Worm (Caenorhabditis elegans) whole organism, L1 larva: ENCODE results near the gene fmo-4.

Source experiments
- C04F5.9 ChIP-seq: sonication (generic microtip); optimal IDR thresholded peaks from 2 replicates; lab custom pipeline; 2016; ENCODE audit warnings: missing genetic modification characterization, missing compliant biosample characterization
- F16B12.6 ChIP-seq: fragments of 150-350 bp; optimal IDR thresholded peaks from 2 replicates; lab custom pipeline; 2014; ENCODE audit warnings: missing biosample characterization, missing genetic modification characterization
- alr-1 ChIP-seq: fragments of 200-800 bp; sonication (Bioruptor generic); optimal IDR thresholded peaks from 2 replicates; lab custom pipeline; 2018; ENCODE audit warnings: borderline replicate concordance, mild to moderate bottlenecking, missing genetic modification characterization, missing compliant biosample characterization
- ceh-82 ChIP-seq, 3 experiments: fragments of 150-350 bp in 1 of 3; sonication (generic microtip) in 2 of 3; optimal IDR thresholded peaks; 2 replicates each; lab custom pipeline; 2014 to 2017; ENCODE audit warnings: missing biosample characterization in 3 of 3, missing genetic modification characterization in 3 of 3
- ceh-90 ChIP-seq: sonication (generic microtip); optimal IDR thresholded peaks from 2 replicates; lab custom pipeline; 2016; ENCODE audit warnings: missing genetic modification characterization, missing compliant biosample characterization
- dpl-1 ChIP-seq, 3 experiments: fragments of 150-350 bp in 2 of 3; sonication (generic microtip) in 1 of 3; optimal IDR thresholded peaks; 2 replicates each; lab custom pipeline; 2014 to 2017; ENCODE audit warnings: missing biosample characterization in 3 of 3, missing genetic modification characterization in 3 of 3, missing genetic modification reagents in 3 of 3
- efl-1 ChIP-seq, 4 experiments: fragments of 150-350 bp; optimal IDR thresholded peaks in 3 of 4; peaks in 1 of 4; 1 replicate in 1 of 4; 2 replicates in 3 of 4; lab custom pipeline; 2014; ENCODE audit warnings: missing biosample characterization in 2 of 4, missing genetic modification characterization in 2 of 4, missing genetic modification reagents in 2 of 4
- egl-27 ChIP-seq, 2 experiments: fragments of 150-350 bp in 1 of 2; sonication (generic microtip); optimal IDR thresholded peaks; 3 replicates each; lab custom pipeline; 2017 to 2018; ENCODE audit warnings: missing biosample characterization in 2 of 2, missing genetic modification characterization in 2 of 2, missing genetic modification reagents in 2 of 2
- elt-2 ChIP-seq: sonication (generic microtip); optimal IDR thresholded peaks from 2 replicates; lab custom pipeline; 2016; ENCODE audit warnings: missing genetic modification characterization, mild to moderate bottlenecking, inconsistent platforms, missing compliant biosample characterization, missing genetic modification reagents
- fkh-8 ChIP-seq: sonication (generic microtip); optimal IDR thresholded peaks from 2 replicates; lab custom pipeline; 2016; ENCODE audit warnings: mild to moderate bottlenecking, missing genetic modification characterization, missing compliant biosample characterization
- grh-1 ChIP-seq: fragments of 200-800 bp; sonication (Bioruptor generic); IDR thresholded peaks from 2 replicates; pipeline ENCODE4 v1.3.6; 2022; ENCODE audit warnings: missing genetic modification reagents, missing genetic modification characterization, missing compliant biosample characterization
- hlh-4 ChIP-seq: sonication (generic microtip); optimal IDR thresholded peaks from 2 replicates; lab custom pipeline; 2016; ENCODE audit warnings: mild to moderate bottlenecking, missing genetic modification characterization, missing compliant biosample characterization
- jun-1 ChIP-seq: fragments of 150-350 bp; optimal IDR thresholded peaks from 2 replicates; lab custom pipeline; 2014; ENCODE audit warnings: missing biosample characterization, missing genetic modification reagents, missing genetic modification characterization
- lin-13 ChIP-seq: fragments of 150-350 bp; optimal IDR thresholded peaks from 2 replicates; lab custom pipeline; 2014; ENCODE audit warnings: missing biosample characterization, missing genetic modification reagents, missing genetic modification characterization
- lsy-2 ChIP-seq, 2 experiments: fragments of 150-350 bp; optimal IDR thresholded peaks; 2 replicates each; lab custom pipeline; 2014; ENCODE audit warnings: missing biosample characterization in 2 of 2, missing genetic modification characterization in 2 of 2
- mep-1 ChIP-seq: fragments of 150-350 bp; optimal IDR thresholded peaks from 2 replicates; lab custom pipeline; 2014; ENCODE audit warnings: missing biosample characterization, missing genetic modification characterization
- nhr-11 ChIP-seq: fragments of 150-350 bp; optimal IDR thresholded peaks from 2 replicates; lab custom pipeline; 2014; ENCODE audit warnings: missing biosample characterization, missing genetic modification characterization
- nhr-12 ChIP-seq: sonication (generic microtip); optimal IDR thresholded peaks from 2 replicates; lab custom pipeline; 2017; ENCODE audit warnings: missing biosample characterization, missing genetic modification characterization
- nhr-19 ChIP-seq: fragments of 200-800 bp; sonication (Bioruptor generic); conservative IDR thresholded peaks from 2 replicates; pipeline ENCODE4 v1.3.6; 2022; ENCODE audit warnings: missing genetic modification characterization, missing compliant biosample characterization
- nhr-237 ChIP-seq: fragments of 150-350 bp; optimal IDR thresholded peaks from 2 replicates; lab custom pipeline; 2014; ENCODE audit warnings: missing biosample characterization, missing genetic modification characterization
- nhr-47 ChIP-seq: sonication (generic microtip); optimal IDR thresholded peaks from 2 replicates; lab custom pipeline; 2016; ENCODE audit warnings: mild to moderate bottlenecking, missing genetic modification characterization, moderate library complexity, missing compliant biosample characterization
- nhr-84 ChIP-seq: sonication (generic microtip); optimal IDR thresholded peaks from 2 replicates; lab custom pipeline; 2017; ENCODE audit warnings: missing biosample characterization, missing genetic modification characterization
- nhr-90 ChIP-seq: sonication (generic microtip); optimal IDR thresholded peaks from 2 replicates; lab custom pipeline; 2016; ENCODE audit warnings: mild to moderate bottlenecking, missing genetic modification characterization, missing compliant biosample characterization; ENCODE audit not compliant: poor library complexity
- pax-3 ChIP-seq: fragments of 200-800 bp; sonication (Bioruptor generic); optimal IDR thresholded peaks from 2 replicates; lab custom pipeline; 2018; ENCODE audit warnings: mild to moderate bottlenecking, missing genetic modification characterization, moderate library complexity, missing compliant biosample characterization
- skn-1 ChIP-seq: fragments of 150-350 bp; optimal IDR thresholded peaks from 2 replicates; lab custom pipeline; 2014; ENCODE audit warnings: missing biosample characterization, missing genetic modification characterization
- snpc-4 ChIP-seq: fragments of 150-350 bp; optimal IDR thresholded peaks from 2 replicates; lab custom pipeline; 2014; ENCODE audit warnings: missing biosample characterization, missing genetic modification characterization
- snu-23 ChIP-seq: sonication (generic microtip); optimal IDR thresholded peaks from 2 replicates; lab custom pipeline; 2016; ENCODE audit warnings: missing genetic modification characterization, missing compliant biosample characterization
- sptf-1 ChIP-seq: fragments of 150-350 bp; optimal IDR thresholded peaks from 2 replicates; lab custom pipeline; 2014; ENCODE audit warnings: missing biosample characterization, missing genetic modification characterization
- swsn-7 ChIP-seq: sonication (generic microtip); optimal IDR thresholded peaks from 2 replicates; lab custom pipeline; 2016; ENCODE audit warnings: missing genetic modification characterization, missing compliant biosample characterization
- unc-130 ChIP-seq: fragments of 150-350 bp; optimal IDR thresholded peaks from 2 replicates; lab custom pipeline; 2017; ENCODE audit warnings: missing biosample characterization, missing genetic modification characterization, inconsistent platforms
- unc-86 ChIP-seq: sonication (generic microtip); optimal IDR thresholded peaks from 2 replicates; lab custom pipeline; 2016; ENCODE audit warnings: missing genetic modification characterization, missing compliant biosample characterization
- ztf-4 ChIP-seq: fragments of 150-350 bp; optimal IDR thresholded peaks from 2 replicates; lab custom pipeline; 2014; ENCODE audit warnings: missing biosample characterization, missing genetic modification characterization

Gene fmo-4

DNA sequence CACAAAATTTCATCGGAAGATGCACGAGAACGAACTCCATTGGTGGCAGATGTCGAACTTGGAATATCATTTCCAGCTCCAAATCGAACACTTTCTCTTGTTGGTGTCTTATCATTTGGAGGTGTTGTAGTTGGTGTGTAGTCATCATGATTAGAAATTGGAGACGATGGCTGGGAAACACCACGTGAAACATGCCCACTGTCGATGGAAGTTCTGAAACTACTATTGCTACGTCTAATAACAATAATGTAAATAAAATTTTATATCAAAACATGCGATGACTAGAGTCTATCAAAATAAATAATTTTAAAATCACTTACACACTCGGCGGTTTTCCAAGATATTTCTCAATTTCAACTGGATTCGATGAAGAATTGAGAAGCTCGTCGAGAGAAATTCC is 45.8 kb upstream of the fmo-4 start:
- TF ChIP-seq fkh-8 (tag; lab: Kevin White, UChicago) (no peak), ceh-90 (tag; lab: Kevin White, UChicago) (no peak), egl-27 (tag; optimal IDR thresholded peaks at IDR 0.05; lab: Kevin White, UChicago) (no peak), alr-1 (tag; lab: Kevin White, UChicago) (no peak), pax-3 (no peak), lsy-2 (tag; optimal IDR thresholded peaks at IDR 0.05; lab: Kevin White, UChicago) (no peak), snu-23 (GFP tag; lab: Kevin White, UChicago) (no peak), C04F5.9 (tag; lab: Kevin White, UChicago) (no peak)

DNA sequence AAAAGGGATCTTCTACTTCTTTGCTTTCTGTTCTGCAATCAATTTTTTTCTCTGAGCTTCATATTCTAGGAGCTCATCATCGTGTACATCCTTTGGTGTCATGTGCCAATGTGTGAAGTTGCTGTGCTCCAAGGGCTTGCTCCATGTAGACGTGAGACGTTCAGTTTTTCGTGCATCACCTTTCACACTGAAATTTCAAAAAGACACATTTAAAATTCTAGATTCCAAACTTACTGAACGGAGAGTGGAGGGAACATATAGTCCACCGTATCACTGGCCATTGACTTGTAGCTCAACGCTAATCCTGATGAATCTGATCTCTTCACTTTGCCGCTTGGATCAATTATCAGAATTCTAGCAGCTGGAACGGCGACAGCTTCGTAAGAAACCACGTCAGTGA is 44.3 kb upstream of the fmo-4 start:
- no peak for TF ChIP-seq lsy-2 (tag; optimal IDR thresholded peaks at IDR 0.05; lab: Kevin White, UChicago)
- TF ChIP-seq elt-2 (tag; lab: Kevin White, UChicago): no peak
- TF ChIP-seq mep-1: no peak
- no peak for TF ChIP-seq nhr-12 (tag; lab: Kevin White, UChicago)
- TF ChIP-seq lin-13 (GFP tag; lab: Kevin White, UChicago): no peak
- TF ChIP-seq snu-23 (GFP tag; lab: Kevin White, UChicago): no peak
- TF ChIP-seq unc-86: no peak
- TF ChIP-seq hlh-4 (tag; lab: Kevin White, UChicago): no peak
- no peak for TF ChIP-seq nhr-84 (tag; lab: Kevin White, UChicago)

DNA sequence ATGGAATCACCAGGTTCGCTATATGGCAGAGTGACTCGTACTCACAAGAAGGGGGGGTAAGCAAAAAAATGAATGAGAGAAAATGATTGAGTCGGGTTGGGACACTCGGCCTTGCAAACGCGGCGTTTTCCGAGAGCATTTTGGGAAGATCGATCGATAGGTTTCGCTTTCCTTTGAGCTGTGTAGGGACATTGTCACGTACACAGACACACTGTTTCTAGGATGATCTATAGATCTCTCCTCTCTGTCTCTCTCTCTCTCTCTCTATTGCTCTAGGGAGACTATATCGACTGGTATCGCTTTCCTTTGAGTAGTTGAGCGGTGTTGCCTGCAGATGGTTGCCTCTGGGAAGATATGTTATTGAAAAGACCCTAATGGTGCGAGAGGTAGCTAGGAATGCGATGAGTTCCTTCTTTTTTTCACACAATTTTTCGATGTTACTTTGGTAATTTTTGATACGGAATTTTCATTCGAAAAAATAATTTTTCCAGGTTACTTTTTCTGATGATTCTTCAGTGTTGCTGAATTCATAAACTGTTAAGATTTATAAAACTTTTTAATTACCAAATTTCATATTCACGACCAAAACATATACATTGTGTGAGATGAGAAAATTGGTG is 43.3 kb upstream of the fmo-4 start, which contains the start of gene H37A05.4:
TSS of gene H37A05.4 (minus strand) at position 51 of the 620 bp plus-strand sequence.
- TF ChIP-seq nhr-90 (tag; lab: Kevin White, UChicago) (peak; percentile 33), nhr-47 (tag; lab: Kevin White, UChicago) (no peak), efl-1 (optimal IDR thresholded peaks at IDR 0.05; lab: Kevin White, UChicago) (peak in 1 of 2 experiments; percentile 16), efl-1 (GFP tag; optimal IDR thresholded peaks at IDR 0.05 in 1 of 2; lab: Kevin White, UChicago) (peak in 1 of 2 experiments; percentile 91), nhr-11 (tag; lab: Kevin White, UChicago) (no peak), snpc-4 (tag; lab: Kevin White, UChicago) (no peak), grh-1 (GFP tag; lab: Robert Waterston, UW) (no peak), pax-3 (peak; percentile 20), ztf-4 (tag; lab: Kevin White, UChicago) (peak; percentile 29)
- TF ChIP-seq, all 84 proteins: peak for 4

DNA sequence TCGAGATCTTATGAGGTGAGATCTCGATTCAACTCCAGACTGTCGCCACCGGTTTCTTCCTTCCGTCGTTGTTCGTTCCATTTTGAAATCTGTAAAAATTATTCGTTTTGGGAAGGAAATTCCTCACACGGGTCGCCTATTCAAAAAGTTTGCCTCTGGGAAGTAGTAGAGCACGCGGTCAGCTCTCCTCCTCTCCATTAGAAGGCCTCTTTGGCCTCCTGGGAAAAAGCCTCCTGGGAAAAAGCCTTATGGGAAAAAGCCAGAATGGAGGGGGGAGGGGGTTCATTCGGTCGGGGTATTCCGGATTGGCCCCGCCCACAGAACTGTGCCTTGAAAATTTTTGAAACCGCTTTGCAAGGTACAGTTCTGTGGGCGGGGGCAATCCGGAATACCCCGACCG is 41.1 kb upstream of the fmo-4 start:
- no peak for TF ChIP-seq swsn-7
- TF ChIP-seq snu-23 (GFP tag; lab: Kevin White, UChicago): no peak
- TF ChIP-seq nhr-19 (GFP tag; lab: Robert Waterston, UW): no peak
- no peak for TF ChIP-seq sptf-1
- TF ChIP-seq nhr-84 (tag; lab: Kevin White, UChicago): no peak
- TF ChIP-seq, all 84 proteins: peak for 0

DNA sequence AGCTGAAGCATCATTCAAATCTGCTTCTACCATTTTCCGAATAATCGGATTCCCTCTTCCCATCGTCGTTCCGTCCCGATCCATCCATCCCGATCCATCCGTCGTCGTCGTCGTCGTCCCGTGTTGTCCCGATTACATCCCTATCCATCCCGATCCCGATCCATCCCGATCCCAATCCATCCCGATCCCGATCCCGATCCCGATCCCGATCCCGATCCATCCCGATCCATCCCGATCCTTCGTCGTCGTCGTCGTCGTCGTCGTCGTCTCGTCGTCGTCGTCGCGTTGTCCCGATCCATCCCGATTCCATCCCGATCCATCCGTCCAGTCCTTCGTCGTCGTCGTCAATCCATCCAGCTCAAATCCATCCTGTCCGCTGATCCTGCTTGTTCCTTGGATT is 40.7 kb upstream of the fmo-4 start:
- TF ChIP-seq skn-1 (tag; lab: Kevin White, UChicago) (no peak), ceh-82 (tag; optimal IDR thresholded peaks at IDR 0.05; lab: Kevin White, UChicago) (no peak), mep-1 (no peak), dpl-1 (GFP tag; optimal IDR thresholded peaks at IDR 0.05; lab: Kevin White, UChicago) (no peak), nhr-237 (no peak), unc-130 (tag; lab: Kevin White, UChicago) (no peak), pax-3 (no peak), snpc-4 (tag; lab: Kevin White, UChicago) (no peak), F16B12.6 (tag; lab: Kevin White, UChicago) (no peak), jun-1 (no peak), unc-86 (no peak), grh-1 (GFP tag; lab: Robert Waterston, UW) (no peak)
